Fruit fly (Drosophila melanogaster): ENCODE data around the gene pad.

dm6 chr3R:16327549-16327948, 14.6 kb upstream of the pad start, which contains the start of gene CG17930:
- TF ChIP-seq CG8478 (optimal IDR thresholded peaks at IDR 0.05) (no peak), CTCF (optimal IDR thresholded peaks at IDR 0.05) (no peak)
